Worm (Caenorhabditis elegans) whole organism, midembryonic: ENCODE results near the gene sas-7.

Experiments
- cog-1 ChIP-seq: sonication (generic microtip); optimal IDR thresholded peaks from 2 replicates; lab custom pipeline; 2016; ENCODE audit warnings: missing genetic modification characterization, missing compliant biosample characterization
- flt-1 ChIP-seq: fragments of 200-800 bp; sonication (Bioruptor generic); IDR thresholded peaks from 2 replicates; pipeline ENCODE4 v1.3.6; 2022; ENCODE audit warnings: missing genetic modification characterization, missing compliant biosample characterization
- tab-1 ChIP-seq: fragments of 200-800 bp; sonication (Bioruptor generic); IDR thresholded peaks from 2 replicates; pipeline ENCODE4 v1.3.6; 2022; ENCODE audit warnings: missing genetic modification characterization, missing compliant biosample characterization

- TF ChIP-seq tab-1 (no peak), cog-1 (tag; lab: Kevin White, UChicago) (no peak), flt-1 (GFP tag; lab: Robert Waterston, UW) (no peak)
Observed at ce11 chrIII:10373845-10374244, 53.0 kb downstream of the sas-7 start.
